Fruit fly (Drosophila melanogaster) Kc167 (cell line): Measurements from ENCODE around the gene CG14442.

ENCODE experiments used
- Myc ChIP-seq: fragments of >200 bp; optimal IDR thresholded peaks from 2 replicates; lab custom pipeline; 2017; ENCODE audit warnings: missing external identifiers
- Sin3A ChIP-seq: fragments of >200 bp; optimal IDR thresholded peaks from 2 replicates; lab custom pipeline; 2018; ENCODE audit warnings: missing external identifiers
- h ChIP-seq: fragments of >200 bp; optimal IDR thresholded peaks from 3 replicates; lab custom pipeline; 2018; ENCODE audit warnings: missing external identifiers
- insv ChIP-seq: fragments of >200 bp; optimal IDR thresholded peaks from 3 replicates; lab custom pipeline; 2018; ENCODE audit warnings: missing external identifiers
- psq ChIP-seq: fragments of >200 bp; optimal IDR thresholded peaks from 2 replicates; lab custom pipeline; 2017; ENCODE audit warnings: missing external identifiers

DNA sequence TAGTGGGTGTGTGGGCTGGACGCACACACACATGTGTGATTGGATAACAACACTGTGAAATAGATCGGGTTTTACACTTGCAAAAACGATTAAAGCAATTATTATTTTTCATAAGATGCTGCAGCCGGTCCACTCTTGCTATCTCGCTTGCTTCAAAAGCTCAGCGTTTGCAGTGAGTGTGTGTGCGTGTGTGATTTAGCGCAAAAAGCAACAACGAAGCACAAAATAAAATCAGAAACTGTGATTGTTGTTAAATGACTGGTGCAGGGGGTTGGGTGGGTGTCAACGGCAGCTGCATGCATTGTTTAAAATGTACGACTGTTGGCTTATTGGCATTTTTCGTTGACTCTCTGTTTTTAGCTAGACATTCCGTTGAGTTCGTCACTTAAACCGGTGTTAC is 32.9 kb downstream of the CG14442 start:
- TF ChIP-seq h (lab: Kevin White, UChicago) (no peak), psq (lab: Kevin White, UChicago) (no peak), insv (lab: Kevin White, UChicago) (no peak), Myc (lab: Kevin White, UChicago) (no peak), Sin3A (lab: Kevin White, UChicago) (no peak)
